Fruit fly (Drosophila melanogaster) whole organism, embryonic: Measurements from ENCODE around the gene roq.

Experiments
- BEAF-32 ChIP-seq: fragments of 200-800 bp; sonication (Bioruptor generic); optimal IDR thresholded peaks from 3 replicates; lab custom pipeline; 2017; ENCODE audit warnings: missing biosample characterization, missing genetic modification characterization, mild to moderate bottlenecking, moderate library complexity, missing genetic modification reagents
- Bteb2 ChIP-seq: fragments of 200-800 bp; sonication (Bioruptor generic); optimal IDR thresholded peaks from 2 replicates; lab custom pipeline; 2016; ENCODE audit warnings: missing biosample characterization, missing genetic modification characterization
- CG11085 ChIP-seq: fragments of 200-800 bp; sonication (Bioruptor generic); IDR thresholded peaks from 2 replicates; pipeline ENCODE4 v1.3.6; 2022; ENCODE audit warnings: missing biosample characterization, missing genetic modification characterization
- CG12942 ChIP-seq: fragments of 200-800 bp; sonication (Bioruptor generic); optimal IDR thresholded peaks from 3 replicates; lab custom pipeline; 2016; ENCODE audit warnings: missing biosample characterization, missing genetic modification characterization
- CG14014 ChIP-seq: fragments of 200-800 bp; sonication (Bioruptor generic); IDR thresholded peaks from 2 replicates; pipeline ENCODE4 v1.3.6; 2022; ENCODE audit warnings: missing biosample characterization, missing genetic modification characterization
- CG14441 ChIP-seq: fragments of 200-800 bp; sonication (Bioruptor generic); IDR thresholded peaks from 2 replicates; pipeline ENCODE4 v1.3.6; 2022; ENCODE audit warnings: missing biosample characterization, missing genetic modification characterization
- CG1602 ChIP-seq: fragments of 200-800 bp; sonication (Bioruptor generic); optimal IDR thresholded peaks from 3 replicates; lab custom pipeline; 2016; ENCODE audit warnings: missing biosample characterization, missing genetic modification characterization
- CG1603 ChIP-seq: fragments of 200-800 bp; sonication (Bioruptor generic); optimal IDR thresholded peaks from 2 replicates; lab custom pipeline; 2019; ENCODE audit warnings: missing biosample characterization, mild to moderate bottlenecking, missing genetic modification characterization, moderate library complexity
- CG16779 ChIP-seq: fragments of 200-800 bp; sonication (Bioruptor generic); IDR thresholded peaks from 2 replicates; pipeline ENCODE4 v1.3.6; 2022; ENCODE audit warnings: missing biosample characterization, missing genetic modification characterization
- CG17359 ChIP-seq: fragments of 200-800 bp; sonication (Bioruptor generic); optimal IDR thresholded peaks from 3 replicates; lab custom pipeline; 2018; ENCODE audit warnings: missing biosample characterization, mild to moderate bottlenecking, missing genetic modification characterization, moderate library complexity
- CG17361 ChIP-seq: fragments of 200-800 bp; sonication (Bioruptor generic); IDR thresholded peaks from 3 replicates; pipeline ENCODE4 v1.3.6; 2022; ENCODE audit warnings: missing biosample characterization, missing genetic modification characterization
- CG17829 ChIP-seq: fragments of 200-800 bp; optimal IDR thresholded peaks from 2 replicates; lab custom pipeline; 2019; ENCODE audit warnings: missing biosample characterization, mild to moderate bottlenecking, missing genetic modification characterization, moderate library complexity
- CG18476 ChIP-seq: fragments of 200-800 bp; sonication (Bioruptor generic); optimal IDR thresholded peaks from 2 replicates; lab custom pipeline; 2016; ENCODE audit warnings: missing biosample characterization, mild to moderate bottlenecking, missing genetic modification characterization
- CG2889 ChIP-seq: fragments of 200-800 bp; sonication (Bioruptor generic); IDR thresholded peaks from 3 replicates; pipeline ENCODE4 v1.3.6; 2022; ENCODE audit warnings: missing biosample characterization, missing genetic modification characterization
- CG31441 ChIP-seq: fragments of 200-800 bp; sonication (Bioruptor generic); IDR thresholded peaks from 2 replicates; pipeline ENCODE4 v1.3.6; 2022; ENCODE audit warnings: missing biosample characterization, missing genetic modification characterization
- CG4820 ChIP-seq: fragments of 200-800 bp; sonication (Bioruptor generic); optimal IDR thresholded peaks from 3 replicates; lab custom pipeline; 2016; ENCODE audit warnings: missing biosample characterization, missing genetic modification characterization
- CG7357 ChIP-seq: fragments of 200-800 bp; sonication (Bioruptor generic); IDR thresholded peaks from 3 replicates; pipeline ENCODE4 v1.3.6; 2022; ENCODE audit warnings: missing biosample characterization, missing genetic modification characterization
- CG7928 ChIP-seq: fragments of 200-800 bp; sonication (Bioruptor generic); optimal IDR thresholded peaks from 2 replicates; lab custom pipeline; 2017; ENCODE audit warnings: missing biosample characterization, mild to moderate bottlenecking, missing genetic modification characterization
- CG7987 ChIP-seq: fragments of 200-800 bp; sonication (Bioruptor generic); optimal IDR thresholded peaks from 2 replicates; lab custom pipeline; 2018; ENCODE audit warnings: missing biosample characterization, mild to moderate bottlenecking, missing genetic modification characterization, moderate library complexity
- CG8388 ChIP-seq: fragments of 200-800 bp; sonication (Bioruptor generic); optimal IDR thresholded peaks from 2 replicates; lab custom pipeline; 2019; ENCODE audit warnings: missing biosample characterization, mild to moderate bottlenecking, missing genetic modification characterization, moderate library complexity
- CG8765 ChIP-seq: fragments of 200-800 bp; sonication (Bioruptor generic); IDR thresholded peaks from 2 replicates; pipeline ENCODE4 v1.3.6; 2022; ENCODE audit warnings: missing biosample characterization, missing genetic modification characterization
- CG9797 ChIP-seq: fragments of 200-800 bp; sonication (Bioruptor generic); optimal IDR thresholded peaks from 3 replicates; lab custom pipeline; 2018; ENCODE audit warnings: missing biosample characterization, mild to moderate bottlenecking, missing genetic modification characterization
- CG9932 ChIP-seq: fragments of 200-800 bp; sonication (Bioruptor generic); IDR thresholded peaks from 2 replicates; pipeline ENCODE4 v1.3.6; 2022; ENCODE audit warnings: missing biosample characterization, missing genetic modification characterization
- CoRest ChIP-seq: fragments of 200-800 bp; sonication (Bioruptor generic); optimal IDR thresholded peaks from 3 replicates; lab custom pipeline; 2018; ENCODE audit warnings: missing biosample characterization, mild to moderate bottlenecking, missing genetic modification characterization, moderate library complexity
- D19B ChIP-seq: fragments of 200-800 bp; sonication (Bioruptor generic); optimal IDR thresholded peaks from 2 replicates; lab custom pipeline; 2017; ENCODE audit warnings: missing biosample characterization, mild to moderate bottlenecking, missing genetic modification characterization
- Dbx ChIP-seq: fragments of 200-800 bp; sonication (Bioruptor generic); IDR thresholded peaks from 3 replicates; pipeline ENCODE4 v1.3.6; 2022; ENCODE audit warnings: missing biosample characterization, missing genetic modification characterization
- Drgx ChIP-seq: fragments of 200-800 bp; sonication (Bioruptor generic); IDR thresholded peaks from 2 replicates; pipeline ENCODE4 v1.3.6; 2022; ENCODE audit warnings: missing biosample characterization, missing genetic modification characterization
- E2f2 ChIP-seq: fragments of 200-800 bp; sonication (Bioruptor generic); IDR thresholded peaks from 2 replicates; pipeline ENCODE4 v1.3.6; 2022; ENCODE audit warnings: missing biosample characterization, missing genetic modification characterization
- HHEX ChIP-seq: fragments of 200-800 bp; sonication (Bioruptor generic); optimal IDR thresholded peaks from 3 replicates; lab custom pipeline; 2017; ENCODE audit warnings: missing biosample characterization, mild to moderate bottlenecking, missing genetic modification characterization, missing genetic modification reagents
- HLHmδ ChIP-seq: fragments of 200-800 bp; sonication (Bioruptor generic); optimal IDR thresholded peaks from 2 replicates; lab custom pipeline; 2018; ENCODE audit warnings: missing biosample characterization, mild to moderate bottlenecking, missing genetic modification characterization, moderate library complexity
- Hr3 ChIP-seq: fragments of 200-800 bp; sonication (Bioruptor generic); optimal IDR thresholded peaks from 3 replicates; lab custom pipeline; 2016; ENCODE audit warnings: missing biosample characterization, missing genetic modification characterization
- Hr51 ChIP-seq, 2 experiments: fragments of 200-800 bp; sonication (Bioruptor generic); optimal IDR thresholded peaks; 2 replicates in 1 of 2; 3 replicates in 1 of 2; lab custom pipeline; 2016 to 2018; ENCODE audit warnings: missing biosample characterization in 2 of 2, missing genetic modification characterization in 2 of 2, mild to moderate bottlenecking in 1 of 2, moderate library complexity in 1 of 2
- Nf-YC ChIP-seq: fragments of 200-800 bp; optimal IDR thresholded peaks from 3 replicates; lab custom pipeline; 2019; ENCODE audit warnings: missing biosample characterization, mild to moderate bottlenecking, missing genetic modification characterization, moderate library complexity
- Oaz ChIP-seq: fragments of 200-800 bp; sonication (Bioruptor generic); IDR thresholded peaks from 2 replicates; pipeline ENCODE4 v1.3.6; 2022; ENCODE audit warnings: missing biosample characterization, missing genetic modification characterization
- Sox100B ChIP-seq: fragments of 200-800 bp; sonication (Bioruptor generic); optimal IDR thresholded peaks from 3 replicates; lab custom pipeline; 2018; ENCODE audit warnings: missing biosample characterization, mild to moderate bottlenecking, missing genetic modification characterization
- Sox102F ChIP-seq: fragments of 200-800 bp; sonication (Bioruptor generic); optimal IDR thresholded peaks from 2 replicates; lab custom pipeline; 2018; ENCODE audit warnings: missing biosample characterization, mild to moderate bottlenecking, missing genetic modification characterization, moderate library complexity
- az2 ChIP-seq: fragments of 200-800 bp; sonication (Bioruptor generic); optimal IDR thresholded peaks from 3 replicates; lab custom pipeline; 2016; ENCODE audit warnings: missing biosample characterization, missing genetic modification characterization
- bowl ChIP-seq: fragments of 200-800 bp; sonication (Bioruptor generic); IDR thresholded peaks from 2 replicates; pipeline ENCODE4 v1.3.6; 2022; ENCODE audit warnings: missing biosample characterization, missing genetic modification characterization
- dmrt11E ChIP-seq: fragments of 200-800 bp; sonication (Bioruptor generic); optimal IDR thresholded peaks from 3 replicates; lab custom pipeline; 2018; ENCODE audit warnings: missing biosample characterization, mild to moderate bottlenecking, missing genetic modification characterization, moderate library complexity
- dmrt99B ChIP-seq: fragments of 200-800 bp; sonication (Bioruptor generic); optimal IDR thresholded peaks from 2 replicates; lab custom pipeline; 2018; ENCODE audit warnings: missing biosample characterization, mild to moderate bottlenecking, missing genetic modification characterization, moderate library complexity
- jing ChIP-seq: fragments of 200-800 bp; sonication (Bioruptor generic); optimal IDR thresholded peaks from 2 replicates; lab custom pipeline; 2018; ENCODE audit warnings: missing biosample characterization, mild to moderate bottlenecking, missing genetic modification characterization
- luna ChIP-seq: fragments of 200-800 bp; sonication (Bioruptor generic); optimal IDR thresholded peaks from 2 replicates; lab custom pipeline; 2016; ENCODE audit warnings: missing biosample characterization, missing genetic modification characterization
- oc ChIP-seq: fragments of 200-800 bp; sonication (Bioruptor generic); optimal IDR thresholded peaks from 2 replicates; lab custom pipeline; 2018; ENCODE audit warnings: missing biosample characterization, mild to moderate bottlenecking, missing genetic modification characterization, moderate library complexity
- pan ChIP-seq, 4 experiments: fragments of >200 bp in 3 of 4; fragments of 200-800 bp in 1 of 4; sonication (Bioruptor generic) in 1 of 4; optimal IDR thresholded peaks in 3 of 4; IDR thresholded peaks in 1 of 4; 2 replicates each; pipeline versions ENCODE4 v1.3.6 to Lab custom; 2017 to 2022; ENCODE audit warnings: missing biosample characterization in 2 of 4, missing genetic modification characterization in 2 of 4, mixed read lengths in 1 of 4
- pb ChIP-seq: fragments of 200-800 bp; sonication (Bioruptor generic); optimal IDR thresholded peaks from 3 replicates; lab custom pipeline; 2016; ENCODE audit warnings: missing biosample characterization, missing genetic modification characterization
- stwl ChIP-seq: fragments of 200-800 bp; sonication (Bioruptor generic); optimal IDR thresholded peaks from 3 replicates; lab custom pipeline; 2018; ENCODE audit warnings: missing biosample characterization, mild to moderate bottlenecking, missing genetic modification characterization, moderate library complexity
- vfl ChIP-seq: fragments of 200-800 bp; sonication (Bioruptor generic); optimal IDR thresholded peaks from 2 replicates; lab custom pipeline; 2016; ENCODE audit warnings: missing biosample characterization, missing genetic modification characterization
- yki ChIP-seq: fragments of >200 bp; optimal IDR thresholded peaks from 3 replicates; lab custom pipeline; 2018
- zen ChIP-seq: fragments of 200-800 bp; sonication (Bioruptor generic); optimal IDR thresholded peaks from 3 replicates; lab custom pipeline; 2018; ENCODE audit warnings: missing biosample characterization, mild to moderate bottlenecking, missing genetic modification characterization, moderate library complexity

The roq gene

dm6 chr3L:16385880-16386584 lies 7.7 kb upstream of the roq start, which contains the start of the genes Agpat3 and RAF2 (continued):
- TF ChIP-seq Sox102F (GFP tag; lab: Kevin White, UChicago) (peak; percentile 46), CG31441 (peak; percentile 53), CG11085 (GFP tag; lab: Robert Waterston, UW) (no peak), BEAF-32 (GFP tag; lab: Kevin White, UChicago) (peak; percentile 37), HHEX (no peak), Nf-YC (tag; lab: Kevin White, UChicago) (peak; percentile 13), Hr51 (GFP tag; optimal IDR thresholded peaks at IDR 0.05; lab: Kevin White, UChicago) (peak; percentile 5 to 49), zen (no peak), HLHmδ (GFP tag; lab: Kevin White, UChicago) (no peak), CG1602 (GFP tag; lab: Kevin White, UChicago) (peak; percentile 64), dmrt99B (tag; lab: Kevin White, UChicago) (peak; percentile 37), luna (GFP tag; lab: Kevin White, UChicago) (no peak), CG17829 (peak; percentile 46), CG18476 (GFP tag; lab: Kevin White, UChicago) (peak; percentile 14), CG7357 (GFP tag; lab: Robert Waterston, UW) (peak; percentile 68; the same call in 2 of the 3 replicates), E2f2 (GFP tag; lab: Robert Waterston, UW) (peak; percentile 31; the same call in 1 of the 2 replicates), Drgx (GFP tag; lab: Robert Waterston, UW) (peak; percentile 5; the same call in 1 of the 2 replicates), Sox100B (peak; percentile 32), jing (GFP tag; lab: Kevin White, UChicago) (no peak), CG4820 (GFP tag; lab: Kevin White, UChicago) (peak; percentile 22), CG14441 (GFP tag; lab: Robert Waterston, UW) (peak; percentile 62; the same call in 1 of the 2 replicates), pan (optimal IDR thresholded peaks at IDR 0.05; lab: Kevin White, UChicago) (no peak), pan (GFP tag; optimal IDR thresholded peaks at IDR 0.05 in 1 of 2, IDR thresholded peaks at IDR 0.05 in 1 of 2) (peak in 1 of 2 experiments; percentile 5), Bteb2 (peak; percentile 18), CG8765 (GFP tag; lab: Robert Waterston, UW) (0 out of 2 replicates have a peak, but pooled peaks have one; percentile 25), bowl (no peak), CG1603 (tag; lab: Kevin White, UChicago) (peak; percentile 17), az2 (GFP tag; lab: Kevin White, UChicago) (peak; percentile 47), CG12942 (no peak), CoRest (tag; lab: Kevin White, UChicago) (peak; percentile 75), CG17361 (GFP tag; lab: Robert Waterston, UW) (peak; percentile 77; the same call in 2 of the 3 replicates), Hr3 (GFP tag; lab: Kevin White, UChicago) (peak; percentile 67), CG9797 (GFP tag; lab: Kevin White, UChicago) (peak; percentile 72), Oaz (GFP tag; lab: Robert Waterston, UW) (no peak), CG17359 (peak; percentile 35), stwl (tag; lab: Kevin White, UChicago) (peak; percentile 24), yki (no peak), CG16779 (no peak), oc (no peak), vfl (GFP tag; lab: Kevin White, UChicago) (no peak), D19B (GFP tag; lab: Kevin White, UChicago) (no peak), CG9932 (GFP tag; lab: Robert Waterston, UW) (peak; percentile 64), CG2889 (GFP tag; lab: Robert Waterston, UW) (no peak), CG7928 (peak; percentile 17), CG14014 (0 out of 2 replicates have a peak, but pooled peaks have one; percentile 49), CG8388 (GFP tag; lab: Kevin White, UChicago) (peak; percentile 21), Dbx (GFP tag; lab: Robert Waterston, UW) (peak; percentile 50; the same call in 1 of the 3 replicates), CG7987 (GFP tag; lab: Kevin White, UChicago) (no peak), dmrt11E (peak; percentile 39), pb (GFP tag; lab: Kevin White, UChicago) (no peak)
